Worm (Caenorhabditis elegans) whole organism, young adult: ENCODE measurements around the gene fbxa-174.

Source experiments
- F52B5.7 ChIP-seq: sonication (generic microtip); optimal IDR thresholded peaks from 2 replicates; lab custom pipeline; 2016; ENCODE audit warnings: mild to moderate bottlenecking, missing genetic modification characterization, missing compliant biosample characterization
- attf-5 ChIP-seq: fragments of 200-800 bp; sonication (Bioruptor generic); optimal IDR thresholded peaks from 2 replicates; lab custom pipeline; 2018; ENCODE audit warnings: mild to moderate bottlenecking, missing genetic modification characterization, missing compliant biosample characterization
- egrh-3 ChIP-seq: fragments of 200-800 bp; sonication (Bioruptor generic); IDR thresholded peaks from 2 replicates; pipeline ENCODE4 v1.3.6; 2022; ENCODE audit warnings: missing genetic modification reagents, missing genetic modification characterization, missing compliant biosample characterization
- hmg-20 ChIP-seq: fragments of 200-800 bp; sonication (Bioruptor generic); IDR thresholded peaks from 2 replicates; pipeline ENCODE4 v1.3.6; 2022; ENCODE audit warnings: missing genetic modification reagents, missing genetic modification characterization, missing compliant biosample characterization
- nfya-1 ChIP-seq: sonication (generic microtip); optimal IDR thresholded peaks from 2 replicates; lab custom pipeline; 2017; ENCODE audit warnings: antibody characterized with exemption, missing compliant biosample characterization, missing genetic modification characterization, borderline replicate concordance; ENCODE audit not compliant: insufficient read depth

DNA sequence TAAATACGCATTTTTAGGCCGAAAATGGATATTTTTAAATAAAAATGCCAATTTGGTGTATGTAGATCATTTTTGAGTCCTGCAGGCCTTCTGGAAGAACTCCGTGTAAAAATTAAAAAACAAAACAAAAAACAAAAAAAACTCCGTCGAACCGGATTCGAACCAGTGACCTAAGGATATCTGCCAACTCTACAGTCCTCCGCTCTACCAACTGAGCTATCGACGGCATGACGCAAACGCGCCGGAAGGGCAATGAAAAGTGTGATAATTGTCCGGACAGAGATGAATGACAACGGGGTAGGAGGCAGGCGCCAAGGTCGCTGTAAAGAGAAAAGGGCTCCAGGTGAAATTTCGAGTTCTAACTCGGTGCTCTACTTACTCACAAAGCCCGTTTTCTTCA, 16.0 kb downstream of the fbxa-174 start:
- TF ChIP-seq nfya-1 (tag; lab: Kevin White, UChicago), result no peak
- TF ChIP-seq F52B5.7, result no peak
- TF ChIP-seq hmg-20 (GFP tag; lab: Robert Waterston, UW), result 0 out of 2 replicates have a peak, but pooled peaks have one; percentile 20
- TF ChIP-seq egrh-3, result no peak
- no peak for TF ChIP-seq attf-5
